Fruit fly (Drosophila melanogaster) whole organism, embryonic: ENCODE measurements around the gene CG9667.
A peak's percentile ranks its signal among the peaks of the same experiment; 100 is the strongest.

Experiments
- Atf6 ChIP-seq: fragments of 200-800 bp; sonication (Bioruptor generic); IDR thresholded peaks from 2 replicates; pipeline ENCODE4 v1.3.6; 2022; ENCODE audit warnings: missing biosample characterization, missing genetic modification characterization
- C15 ChIP-seq: fragments of 200-800 bp; sonication (Bioruptor generic); IDR thresholded peaks from 3 replicates; pipeline ENCODE4 v1.3.6; 2022; ENCODE audit warnings: missing biosample characterization, missing genetic modification characterization
- CG12155 ChIP-seq: fragments of 200-800 bp; sonication (Bioruptor generic); optimal IDR thresholded peaks from 3 replicates; lab custom pipeline; 2016; ENCODE audit warnings: missing biosample characterization, missing genetic modification characterization
- CG12659 ChIP-seq: fragments of 200-800 bp; sonication (Bioruptor generic); optimal IDR thresholded peaks from 3 replicates; lab custom pipeline; 2017; ENCODE audit warnings: mild to moderate bottlenecking, missing biosample characterization, missing genetic modification reagents, missing genetic modification characterization
- CG13296 ChIP-seq: fragments of 200-800 bp; sonication (Bioruptor generic); optimal IDR thresholded peaks from 3 replicates; lab custom pipeline; 2018; ENCODE audit warnings: missing biosample characterization, mild to moderate bottlenecking, missing genetic modification characterization
- CG14014 ChIP-seq: fragments of 200-800 bp; sonication (Bioruptor generic); IDR thresholded peaks from 2 replicates; pipeline ENCODE4 v1.3.6; 2022; ENCODE audit warnings: missing biosample characterization, missing genetic modification characterization
- CG14441 ChIP-seq: fragments of 200-800 bp; sonication (Bioruptor generic); IDR thresholded peaks from 2 replicates; pipeline ENCODE4 v1.3.6; 2022; ENCODE audit warnings: missing biosample characterization, missing genetic modification characterization
- CG17912 ChIP-seq: fragments of 200-800 bp; sonication (Bioruptor generic); optimal IDR thresholded peaks from 2 replicates; lab custom pipeline; 2018; ENCODE audit warnings: missing biosample characterization, mild to moderate bottlenecking, missing genetic modification characterization
- CG1792 ChIP-seq: fragments of 200-800 bp; sonication (Bioruptor generic); optimal IDR thresholded peaks from 2 replicates; lab custom pipeline; 2016; ENCODE audit warnings: missing biosample characterization, missing genetic modification characterization
- CG4404 ChIP-seq: fragments of 200-800 bp; sonication (Bioruptor generic); IDR thresholded peaks from 2 replicates; pipeline ENCODE4 v1.3.6; 2022; ENCODE audit warnings: missing biosample characterization, missing genetic modification characterization
- CG4617 ChIP-seq: fragments of 200-800 bp; sonication (Bioruptor generic); optimal IDR thresholded peaks from 3 replicates; lab custom pipeline; 2016; ENCODE audit warnings: missing biosample characterization, missing genetic modification characterization, borderline replicate concordance
- CG6272 ChIP-seq: fragments of 200-800 bp; sonication (Bioruptor generic); IDR thresholded peaks from 2 replicates; pipeline ENCODE4 v1.3.6; 2022; ENCODE audit warnings: missing biosample characterization, missing genetic modification characterization
- CG7556 ChIP-seq: fragments of 200-800 bp; sonication (Bioruptor generic); optimal IDR thresholded peaks from 2 replicates; lab custom pipeline; 2017; ENCODE audit warnings: missing biosample characterization, mild to moderate bottlenecking, missing genetic modification characterization
- CG7745 ChIP-seq: fragments of 200-800 bp; sonication (Bioruptor generic); optimal IDR thresholded peaks from 2 replicates; lab custom pipeline; 2018; ENCODE audit warnings: missing biosample characterization, mild to moderate bottlenecking, missing genetic modification characterization, moderate library complexity
- CG7786 ChIP-seq: fragments of 200-800 bp; sonication (Bioruptor generic); optimal IDR thresholded peaks from 2 replicates; lab custom pipeline; 2016; ENCODE audit warnings: missing biosample characterization, missing genetic modification characterization
- CG9437 ChIP-seq: fragments of 200-800 bp; sonication (Bioruptor generic); optimal IDR thresholded peaks from 2 replicates; lab custom pipeline; 2018; ENCODE audit warnings: missing biosample characterization, mild to moderate bottlenecking, missing genetic modification characterization
- CG9609 ChIP-seq: fragments of 200-800 bp; sonication (Bioruptor generic); optimal IDR thresholded peaks from 3 replicates; lab custom pipeline; 2016; ENCODE audit warnings: missing biosample characterization, missing genetic modification characterization
- CG9932 ChIP-seq: fragments of 200-800 bp; sonication (Bioruptor generic); IDR thresholded peaks from 2 replicates; pipeline ENCODE4 v1.3.6; 2022; ENCODE audit warnings: missing biosample characterization, missing genetic modification characterization
- Deaf1 ChIP-seq: fragments of 200-800 bp; optimal IDR thresholded peaks from 3 replicates; lab custom pipeline; 2019; ENCODE audit warnings: missing biosample characterization, mild to moderate bottlenecking, missing genetic modification characterization, moderate library complexity
- H15 ChIP-seq: fragments of 200-800 bp; sonication (Bioruptor generic); IDR thresholded peaks from 3 replicates; pipeline ENCODE4 v1.3.6; 2022; ENCODE audit warnings: missing biosample characterization, missing genetic modification characterization
- Hmx ChIP-seq: fragments of 200-800 bp; sonication (Bioruptor generic); optimal IDR thresholded peaks from 2 replicates; lab custom pipeline; 2016; ENCODE audit warnings: missing biosample characterization, missing genetic modification characterization
- Hsf ChIP-seq: fragments of 200-800 bp; sonication (Bioruptor generic); optimal IDR thresholded peaks from 3 replicates; lab custom pipeline; 2016; ENCODE audit warnings: missing biosample characterization, missing genetic modification characterization
- MBD-R2 ChIP-seq: fragments of 200-800 bp; sonication (Bioruptor generic); IDR thresholded peaks from 2 replicates; pipeline ENCODE4 v1.3.6; 2022; ENCODE audit warnings: missing biosample characterization, missing genetic modification characterization
- Sox100B ChIP-seq: fragments of 200-800 bp; sonication (Bioruptor generic); optimal IDR thresholded peaks from 3 replicates; lab custom pipeline; 2018; ENCODE audit warnings: missing biosample characterization, mild to moderate bottlenecking, missing genetic modification characterization
- Spps ChIP-seq: fragments of 200-800 bp; sonication (Bioruptor generic); optimal IDR thresholded peaks from 2 replicates; lab custom pipeline; 2018; ENCODE audit warnings: missing biosample characterization, mild to moderate bottlenecking, missing genetic modification characterization
- Sry-β ChIP-seq: fragments of 200-800 bp; sonication (Bioruptor generic); optimal IDR thresholded peaks from 2 replicates; lab custom pipeline; 2018; ENCODE audit warnings: missing biosample characterization, mild to moderate bottlenecking, missing genetic modification characterization, moderate library complexity
- Sry-δ ChIP-seq: fragments of 200-800 bp; sonication (Bioruptor generic); optimal IDR thresholded peaks from 2 replicates; lab custom pipeline; 2016; ENCODE audit warnings: missing biosample characterization, missing genetic modification characterization
- Tbp ChIP-seq: fragments of >200 bp; optimal IDR thresholded peaks from 2 replicates; lab custom pipeline; 2018; ENCODE audit warnings: missing biosample characterization, missing genetic modification characterization
- Xbp1 ChIP-seq: fragments of 200-800 bp; sonication (Bioruptor generic); optimal IDR thresholded peaks from 3 replicates; lab custom pipeline; 2016; ENCODE audit warnings: missing biosample characterization, mild to moderate bottlenecking, missing genetic modification characterization
- bcd ChIP-seq: fragments of 200-800 bp; sonication (Bioruptor generic); optimal IDR thresholded peaks from 2 replicates; lab custom pipeline; 2017; ENCODE audit warnings: missing biosample characterization, mild to moderate bottlenecking, missing genetic modification characterization
- crol ChIP-seq: fragments of 200-800 bp; sonication (Bioruptor generic); IDR thresholded peaks from 2 replicates; pipeline ENCODE4 v1.3.6; 2022; ENCODE audit warnings: missing biosample characterization, missing genetic modification characterization
- dpn ChIP-seq, 2 experiments: fragments of 200-800 bp; sonication (Bioruptor generic); optimal IDR thresholded peaks; 3 replicates each; lab custom pipeline; 2016; ENCODE audit warnings: missing biosample characterization in 2 of 2, missing genetic modification characterization in 2 of 2
- gcm2 ChIP-seq: fragments of 200-800 bp; sonication (Bioruptor generic); optimal IDR thresholded peaks from 2 replicates; lab custom pipeline; 2016; ENCODE audit warnings: missing biosample characterization, missing genetic modification characterization
- grau ChIP-seq: fragments of 200-800 bp; optimal IDR thresholded peaks from 3 replicates; lab custom pipeline; 2019; ENCODE audit warnings: missing biosample characterization, mild to moderate bottlenecking, missing genetic modification characterization, moderate library complexity
- ken ChIP-seq: fragments of 200-800 bp; sonication (Bioruptor generic); IDR thresholded peaks from 3 replicates; pipeline ENCODE4 v1.3.6; 2022; ENCODE audit warnings: missing biosample characterization, missing genetic modification characterization
- lab ChIP-seq: fragments of 200-800 bp; sonication (Bioruptor generic); optimal IDR thresholded peaks from 3 replicates; lab custom pipeline; 2017; ENCODE audit warnings: missing biosample characterization, missing genetic modification characterization, mild to moderate bottlenecking, moderate library complexity, missing genetic modification reagents
- lov ChIP-seq, 2 experiments: fragments of 200-800 bp in 1 of 2; fragments of >200 bp in 1 of 2; sonication (Bioruptor generic) in 1 of 2; IDR thresholded peaks in 1 of 2; optimal IDR thresholded peaks in 1 of 2; 2 replicates in 1 of 2; 3 replicates in 1 of 2; pipeline versions ENCODE4 v1.3.6 to Lab custom; 2017 to 2022; ENCODE audit warnings: missing biosample characterization in 1 of 2, missing genetic modification characterization in 1 of 2
- pros ChIP-seq: fragments of 200-800 bp; sonication (Bioruptor generic); optimal IDR thresholded peaks from 3 replicates; lab custom pipeline; 2019; ENCODE audit warnings: missing biosample characterization, mild to moderate bottlenecking, missing genetic modification characterization, moderate library complexity
- pzg ChIP-seq: fragments of 200-800 bp; sonication (Bioruptor generic); optimal IDR thresholded peaks from 3 replicates; lab custom pipeline; 2018; ENCODE audit warnings: missing biosample characterization, mild to moderate bottlenecking, missing genetic modification characterization, moderate library complexity
- repo ChIP-seq: fragments of 200-800 bp; sonication (Bioruptor generic); optimal IDR thresholded peaks from 2 replicates; lab custom pipeline; 2016; ENCODE audit warnings: missing biosample characterization, missing genetic modification characterization
- sens ChIP-seq: fragments of 200-800 bp; sonication (Bioruptor generic); peaks from one replicate; lab custom pipeline; 2016; ENCODE audit warnings: missing biosample characterization, missing genetic modification characterization
- sim ChIP-seq: fragments of 200-800 bp; sonication (Bioruptor generic); IDR thresholded peaks from 2 replicates; pipeline ENCODE4 v1.3.6; 2022; ENCODE audit warnings: missing biosample characterization, missing genetic modification characterization
- sima ChIP-seq: fragments of 200-800 bp; sonication (Bioruptor generic); optimal IDR thresholded peaks from 2 replicates; lab custom pipeline; 2016; ENCODE audit warnings: missing biosample characterization, missing genetic modification characterization
- stc ChIP-seq: fragments of 200-800 bp; sonication (Bioruptor generic); IDR thresholded peaks from 2 replicates; pipeline ENCODE4 v1.3.6; 2022; ENCODE audit warnings: missing biosample characterization, missing genetic modification characterization
- tna ChIP-seq: fragments of 200-800 bp; sonication (Bioruptor generic); IDR thresholded peaks from 2 replicates; pipeline ENCODE4 v1.3.6; 2022; ENCODE audit warnings: missing biosample characterization, missing genetic modification characterization; ENCODE audit not compliant: partially characterized antibody
- tx ChIP-seq: fragments of 200-800 bp; sonication (Bioruptor generic); optimal IDR thresholded peaks from 2 replicates; lab custom pipeline; 2016; ENCODE audit warnings: missing biosample characterization, missing genetic modification characterization
- wek ChIP-seq: fragments of 200-800 bp; sonication (Bioruptor generic); optimal IDR thresholded peaks from 3 replicates; lab custom pipeline; 2018; ENCODE audit warnings: missing biosample characterization, mild to moderate bottlenecking, missing genetic modification characterization, moderate library complexity
- zf30C ChIP-seq: fragments of 200-800 bp; sonication (Bioruptor generic); optimal IDR thresholded peaks from 3 replicates; lab custom pipeline; 2018; ENCODE audit warnings: missing biosample characterization, mild to moderate bottlenecking, missing genetic modification characterization

Gene CG9667

DNA sequence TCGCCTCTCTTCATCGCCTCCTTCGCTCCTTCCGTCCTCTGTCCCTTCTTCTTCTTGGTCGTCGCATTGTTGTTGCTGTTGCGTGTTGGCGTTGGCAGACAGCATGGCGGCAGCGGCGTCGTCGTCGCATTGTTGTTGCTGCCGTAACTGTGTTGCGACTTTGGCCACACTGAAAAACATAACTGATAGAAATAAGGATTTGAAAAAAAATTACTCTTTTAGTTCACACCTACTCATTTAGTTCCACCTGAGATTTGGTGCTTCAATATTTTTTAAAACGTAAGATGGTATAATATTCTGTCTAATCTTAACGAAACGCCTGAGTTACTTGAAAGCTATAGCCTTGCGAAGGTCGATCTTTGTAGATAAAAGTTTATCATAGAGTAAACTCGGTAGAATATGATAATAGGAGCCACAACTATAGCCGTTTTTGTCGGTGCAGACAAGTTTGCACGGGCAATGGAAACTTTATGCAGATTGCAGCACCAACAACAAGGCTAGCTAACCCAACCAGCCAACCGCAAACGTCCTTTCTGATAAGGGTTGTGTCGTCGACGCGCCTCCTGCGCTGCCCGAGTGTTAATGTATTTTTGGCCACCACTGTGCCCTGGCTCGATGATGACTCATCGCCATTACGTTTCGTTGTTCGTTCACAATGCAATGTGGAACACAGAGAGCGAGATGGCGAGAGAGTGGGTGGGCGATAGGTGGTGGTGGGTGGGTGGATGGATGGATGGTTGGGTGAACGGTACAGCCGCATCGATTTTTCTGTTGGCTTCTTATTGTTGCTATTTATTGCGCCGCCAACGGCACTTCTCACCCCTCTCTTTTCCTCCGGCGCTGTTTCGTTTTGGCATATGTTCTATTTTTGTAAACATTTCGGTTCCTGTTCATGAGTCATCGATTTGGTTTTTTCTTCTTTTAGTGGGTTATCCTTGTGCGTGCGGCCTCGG, 13.0 kb downstream of the CG9667 start (continued):
- peak; percentile 74 for TF ChIP-seq tx (GFP tag; lab: Kevin White, UChicago)
- TF ChIP-seq CG7556 (GFP tag; lab: Kevin White, UChicago) = peak; percentile 94
- peak; percentile 41 for TF ChIP-seq CG14441 (GFP tag; lab: Robert Waterston, UW)
- TF ChIP-seq CG7786 (GFP tag; lab: Kevin White, UChicago) = peak; percentile 78
- 0 out of 2 replicates have a peak, but pooled peaks have one; percentile 24 for TF ChIP-seq CG6272 (GFP tag; lab: Robert Waterston, UW)
- TF ChIP-seq zf30C = peak; percentile 69
- peak; percentile 60; the same call in 2 of the 3 replicates for TF ChIP-seq H15
- TF ChIP-seq stc = peak; percentile 53; the same call in 1 of the 2 replicates
- no peak for TF ChIP-seq wek (GFP tag; lab: Kevin White, UChicago)
- peak; percentile 45 for TF ChIP-seq CG1792 (GFP tag; lab: Kevin White, UChicago)
- TF ChIP-seq sima (GFP tag; lab: Kevin White, UChicago) = peak; percentile 55
- TF ChIP-seq grau (tag; lab: Kevin White, UChicago) = peak; percentile 87
- TF ChIP-seq lov (optimal IDR thresholded peaks at IDR 0.05; lab: Kevin White, UChicago) = no peak
- TF ChIP-seq lov (GFP tag; IDR thresholded peaks at IDR 0.05; lab: Robert Waterston, UW) = no peak
- no peak for TF ChIP-seq Tbp (GFP tag; lab: Kevin White, UChicago)
- no peak for TF ChIP-seq Spps (tag; lab: Kevin White, UChicago)
- TF ChIP-seq ken = peak; percentile 66; the same call in 2 of the 3 replicates
- TF ChIP-seq CG4617 (GFP tag; lab: Kevin White, UChicago) = peak; percentile 32
- TF ChIP-seq lab = peak; percentile 80
- TF ChIP-seq CG9609 = peak; percentile 79
- peak; percentile 39 for TF ChIP-seq Sry-β (GFP tag; lab: Kevin White, UChicago)
- peak; percentile 75 for TF ChIP-seq Atf6
- TF ChIP-seq crol (GFP tag; lab: Robert Waterston, UW) = peak; percentile 75
- TF ChIP-seq CG13296 (GFP tag; lab: Kevin White, UChicago) = peak; percentile 56
- TF ChIP-seq gcm2 (GFP tag; lab: Kevin White, UChicago) = peak; percentile 46
- TF ChIP-seq tna (GFP tag; lab: Robert Waterston, UW) = no peak
- no peak for TF ChIP-seq C15 (GFP tag; lab: Robert Waterston, UW)
- peak; percentile 71 for TF ChIP-seq Hmx (GFP tag; lab: Kevin White, UChicago)
- no peak for TF ChIP-seq CG7745 (tag; lab: Kevin White, UChicago)
- no peak for TF ChIP-seq CG17912 (GFP tag; lab: Kevin White, UChicago)
- TF ChIP-seq Deaf1 (tag; lab: Kevin White, UChicago) = peak; percentile 26
- TF ChIP-seq Sox100B (GFP tag; lab: Kevin White, UChicago) = peak; percentile 87
- TF ChIP-seq MBD-R2 = no peak
- peak; percentile 83 for TF ChIP-seq CG9437 (GFP tag; lab: Kevin White, UChicago)
- TF ChIP-seq Sry-δ (GFP tag; lab: Kevin White, UChicago) = peak; percentile 35
- TF ChIP-seq dpn (GFP tag; optimal IDR thresholded peaks at IDR 0.05; lab: Kevin White, UChicago) = peak; percentile 77 to 82
- no peak for TF ChIP-seq sim (GFP tag; lab: Robert Waterston, UW)
- TF ChIP-seq CG14014 = peak; percentile 52
- peak; percentile 81 for TF ChIP-seq CG12659 (GFP tag; lab: Kevin White, UChicago)
- no peak; the same call in 1 of the 2 replicates for TF ChIP-seq CG4404
- peak; percentile 80 for TF ChIP-seq bcd (GFP tag; lab: Kevin White, UChicago)
- peak; percentile 58 for TF ChIP-seq CG12155 (GFP tag; lab: Kevin White, UChicago)
- peak; percentile 65 for TF ChIP-seq pros
- no peak for TF ChIP-seq pzg (GFP tag; lab: Kevin White, UChicago)
- TF ChIP-seq Xbp1 = peak; percentile 83
- peak; percentile 45 for TF ChIP-seq repo (GFP tag; lab: Kevin White, UChicago)
- peak; percentile 82 for TF ChIP-seq Hsf (GFP tag; lab: Kevin White, UChicago)
- peak; percentile 53; the same call in 1 of the 2 replicates for TF ChIP-seq CG9932 (GFP tag; lab: Robert Waterston, UW)
- peak; percentile 98 for TF ChIP-seq sens (GFP tag; lab: Kevin White, UChicago)
